Worm (Caenorhabditis elegans) whole organism, mixed stage, embryonic: ENCODE results near the gene W06A11.1.
A peak's percentile ranks its signal among the peaks of the same experiment; 100 is the strongest.

Source experiments
- blmp-1 ChIP-seq: fragments of 150-350 bp; optimal IDR thresholded peaks from 2 replicates; lab custom pipeline; 2014; ENCODE audit warnings: missing biosample characterization, missing genetic modification characterization
- ces-1 ChIP-seq: fragments of 150-350 bp; optimal IDR thresholded peaks from 2 replicates; lab custom pipeline; 2014; ENCODE audit warnings: missing biosample characterization, missing genetic modification reagents, missing genetic modification characterization
- elt-1 ChIP-seq: sonication (generic microtip); optimal IDR thresholded peaks from 2 replicates; lab custom pipeline; 2017; ENCODE audit warnings: missing genetic modification characterization, mild to moderate bottlenecking, missing compliant biosample characterization, antibody characterized with exemption, moderate library complexity, borderline replicate concordance; ENCODE audit not compliant: insufficient read depth
- elt-3 ChIP-seq: fragments of 150-350 bp; optimal IDR thresholded peaks from 2 replicates; lab custom pipeline; 2014; ENCODE audit warnings: missing biosample characterization, missing genetic modification characterization
- mep-1 ChIP-seq: fragments of 150-350 bp; optimal IDR thresholded peaks from 2 replicates; lab custom pipeline; 2017; ENCODE audit warnings: missing biosample characterization, missing genetic modification reagents, missing genetic modification characterization, inconsistent platforms
- nhr-28 ChIP-seq: fragments of 150-350 bp; optimal IDR thresholded peaks from 2 replicates; lab custom pipeline; 2014; ENCODE audit warnings: missing biosample characterization, missing genetic modification characterization
- sptf-1 ChIP-seq: sonication (generic microtip); optimal IDR thresholded peaks from 2 replicates; lab custom pipeline; 2017; ENCODE audit warnings: mild to moderate bottlenecking, missing genetic modification characterization, moderate library complexity, missing compliant biosample characterization
- unc-62 ChIP-seq: fragments of 150-350 bp; optimal IDR thresholded peaks from 2 replicates; lab custom pipeline; 2014; ENCODE audit warnings: missing biosample characterization, missing genetic modification reagents, missing genetic modification characterization
- ztf-11 ChIP-seq: fragments of 150-350 bp; optimal IDR thresholded peaks from 2 replicates; lab custom pipeline; 2014; ENCODE audit warnings: missing biosample characterization, missing genetic modification characterization

- TF ChIP-seq elt-1 (tag; lab: Kevin White, UChicago), result peak; percentile 14
- no peak for TF ChIP-seq nhr-28 (tag; lab: Kevin White, UChicago)
- TF ChIP-seq ces-1 (GFP tag; lab: Kevin White, UChicago), result no peak
- TF ChIP-seq unc-62 (GFP tag; lab: Kevin White, UChicago), result no peak
- TF ChIP-seq ztf-11 (tag; lab: Kevin White, UChicago), result no peak
- TF ChIP-seq blmp-1, result no peak
- TF ChIP-seq mep-1 (tag; lab: Kevin White, UChicago), result no peak
- TF ChIP-seq elt-3 (tag; lab: Kevin White, UChicago), result no peak
- no peak for TF ChIP-seq sptf-1
Observed at ce11 chrII:4102723-4103122, 35.4 kb downstream of the W06A11.1 start.
